Worm (Caenorhabditis elegans): ENCODE data around the gene C42C1.12.

The C42C1.12 gene

DNA sequence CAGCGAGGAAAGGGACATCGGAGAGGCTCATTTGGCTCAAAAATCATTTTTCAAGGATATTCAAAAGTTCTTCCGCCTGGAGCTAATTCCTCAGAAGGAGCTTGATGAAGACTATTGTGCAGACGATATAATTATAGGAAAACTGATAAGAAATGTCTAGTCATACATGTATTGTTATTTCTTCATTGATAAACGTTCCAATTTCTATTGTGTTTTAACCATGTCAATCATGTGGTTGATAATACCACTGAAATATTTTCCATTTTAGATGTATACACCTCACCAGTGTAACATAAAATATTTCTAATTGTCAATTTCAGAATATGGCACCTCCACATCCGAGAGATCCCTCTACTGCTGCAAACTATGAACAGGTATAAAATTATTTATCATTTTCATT is 2.7 kb downstream of the C42C1.12 start, which contains the start of gene ltah-1.1 (continued):
- no peak for TF ChIP-seq F10B5.3 (tag; optimal IDR thresholded peaks at IDR 0.05)
- no peak for TF ChIP-seq lin-29 (GFP tag; IDR thresholded peaks at IDR 0.05)
- TF ChIP-seq zip-11 (GFP tag; IDR thresholded peaks at IDR 0.05) = no peak
- TF ChIP-seq lin-15B (tag; optimal IDR thresholded peaks at IDR 0.05) = no peak
- TF ChIP-seq Y5F2A.4 (GFP tag; optimal IDR thresholded peaks at IDR 0.05) = no peak
- TF ChIP-seq R02D3.7 (tag; optimal IDR thresholded peaks at IDR 0.05) = no peak
- TF ChIP-seq mxl-2 (GFP tag; conservative IDR thresholded peaks at IDR 0.05) = no peak

DNA sequence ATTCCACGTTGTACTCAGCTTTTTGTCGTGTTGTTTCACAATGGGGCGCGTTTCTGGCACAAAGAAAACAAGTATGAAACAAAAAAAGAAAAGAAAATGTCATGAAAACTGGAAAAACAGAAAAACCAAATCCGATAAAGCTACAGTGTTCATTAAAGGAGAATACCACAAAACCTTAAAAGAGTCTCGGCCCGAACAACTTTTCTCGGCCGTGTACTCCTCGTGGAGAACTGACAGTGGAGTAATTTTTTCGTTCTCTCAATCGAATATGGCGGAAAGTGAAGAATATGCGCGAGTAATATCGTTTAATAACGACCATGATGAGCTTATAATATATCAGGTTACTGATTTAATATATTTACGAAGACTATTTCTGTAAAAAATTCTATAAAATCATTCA is 3.5 kb downstream of the C42C1.12 start, which contains the start of the genes tag-335 and vkmt-1:
Gene tag-335, minus strand, starts transcription at position 88 of the 400 bp plus-strand sequence.
Gene vkmt-1, plus strand, starts transcription at position 219 of the 400 bp plus-strand sequence.
- TF ChIP-seq lsy-2 (tag; optimal IDR thresholded peaks at IDR 0.05) (peak in 1 of 2 experiments; percentile 72), hif-1 (tag; optimal IDR thresholded peaks at IDR 0.05) (peak in 1 of 2 experiments; percentile 11), unc-62 (GFP tag; optimal IDR thresholded peaks at IDR 0.05 in 1 of 2) (peak in 1 of 2 experiments; percentile 84), unc-62 (tag; optimal IDR thresholded peaks at IDR 0.05) (no peak), spr-1 (tag; optimal IDR thresholded peaks at IDR 0.05) (no peak), gei-8 (GFP tag; optimal IDR thresholded peaks at IDR 0.05) (no peak), mes-2 (tag; optimal IDR thresholded peaks at IDR 0.05; ENCODE audit: poor library complexity, severe bottlenecking) (peak; percentile 88), nhr-6 (tag; optimal IDR thresholded peaks at IDR 0.05) (peak; percentile 20), unc-130 (GFP tag; optimal IDR thresholded peaks at IDR 0.05) (peak; percentile 50)

ce11 chrIV:12275892-12276291 is 6.1 kb downstream of the C42C1.12 start, which contains the start of gene vps-8:
TSS of gene vps-8 (minus strand) at chrIV:12275992.
- no peak for TF ChIP-seq F37D6.2 (tag; optimal IDR thresholded peaks at IDR 0.05)
- TF ChIP-seq ZK546.5 (tag; optimal IDR thresholded peaks at IDR 0.05) = no peak
- TF ChIP-seq ceh-82 (tag; optimal IDR thresholded peaks at IDR 0.05) = no peak
- no peak for TF ChIP-seq daf-16 (GFP tag; optimal IDR thresholded peaks at IDR 0.05)
- TF ChIP-seq daf-16 (tag; optimal IDR thresholded peaks at IDR 0.05) = no peak
- TF ChIP-seq madf-9 (GFP tag; conservative IDR thresholded peaks at IDR 0.05) = no peak
- TF ChIP-seq mxl-2 (GFP tag; conservative IDR thresholded peaks at IDR 0.05) = no peak
- TF ChIP-seq dve-1 (tag; optimal IDR thresholded peaks at IDR 0.05; ENCODE audit: insufficient read depth) = no peak
- TF ChIP-seq daf-8 (GFP tag; IDR thresholded peaks at IDR 0.05) = no peak
- no peak for TF ChIP-seq lin-38 (GFP tag; IDR thresholded peaks at IDR 0.05)
- TF ChIP-seq dmd-9 (GFP tag; IDR thresholded peaks at IDR 0.05) = no peak
- no peak for TF ChIP-seq nhr-237 (tag; optimal IDR thresholded peaks at IDR 0.05)
- TF ChIP-seq hlh-30 (tag; optimal IDR thresholded peaks at IDR 0.05; ENCODE audit: insufficient read depth) = no peak
- TF ChIP-seq lin-1 (GFP tag; IDR thresholded peaks at IDR 0.05) = no peak
- no peak for TF ChIP-seq gei-8 (GFP tag; optimal IDR thresholded peaks at IDR 0.05)
- TF ChIP-seq arid-1 (GFP tag; conservative IDR thresholded peaks at IDR 0.05) = no peak

- no peak for TF ChIP-seq nhr-77 (tag; optimal IDR thresholded peaks at IDR 0.05)
- no peak for TF ChIP-seq lim-7 (GFP tag; IDR thresholded peaks at IDR 0.05)
- no peak for TF ChIP-seq lin-1 (GFP tag; IDR thresholded peaks at IDR 0.05)
- TF ChIP-seq zip-2 (tag; optimal IDR thresholded peaks at IDR 0.05) = no peak
- no peak for TF ChIP-seq nhr-102 (tag; optimal IDR thresholded peaks at IDR 0.05)
- TF ChIP-seq daf-12 (tag; optimal IDR thresholded peaks at IDR 0.05) = no peak
- TF ChIP-seq dpl-1 (GFP tag; optimal IDR thresholded peaks at IDR 0.05) = no peak
- TF ChIP-seq dmd-9 (GFP tag; IDR thresholded peaks at IDR 0.05) = no peak
- no peak for TF ChIP-seq lin-38 (GFP tag; IDR thresholded peaks at IDR 0.05)
- no peak for TF ChIP-seq unc-130 (GFP tag; optimal IDR thresholded peaks at IDR 0.05)
- TF ChIP-seq mxl-2 (GFP tag; conservative IDR thresholded peaks at IDR 0.05) = no peak
These were observed 7.6 kb downstream of the C42C1.12 start for ce11 chrIV:12274365-12274764.
